Fruit fly (Drosophila melanogaster): ENCODE results near the gene Ptip.

Gene Ptip

dm6 chr3L:13982516-13982915 lies 46.4 kb downstream of the Ptip start:
- TF ChIP-seq Hr39 (optimal IDR thresholded peaks at IDR 0.05) (peak; percentile 68), CG6254 (GFP tag; optimal IDR thresholded peaks at IDR 0.05) (no peak), CG9215 (GFP tag; IDR thresholded peaks at IDR 0.05) (no peak), Dip3 (GFP tag; optimal IDR thresholded peaks at IDR 0.05) (no peak), emc (GFP tag; optimal IDR thresholded peaks at IDR 0.05) (no peak)

dm6 chr3L:13973377-13974111 lies 55.4 kb downstream of the Ptip start, which contains the start of the genes CG13738 and Hsc70-1:
Gene CG13738, minus strand, starts transcription at chr3L:13973477.
Gene Hsc70-1, plus strand, starts transcription at chr3L:13974061.
- no peak for TF ChIP-seq lbe (GFP tag; optimal IDR thresholded peaks at IDR 0.05)
- no peak for TF ChIP-seq CG6254 (GFP tag; optimal IDR thresholded peaks at IDR 0.05)
- TF ChIP-seq seq (GFP tag; IDR thresholded peaks at IDR 0.05): no peak
- no peak for TF ChIP-seq sd (tag; optimal IDR thresholded peaks at IDR 0.05)
- no peak for TF ChIP-seq CG30020 (tag; optimal IDR thresholded peaks at IDR 0.05)
- no peak for TF ChIP-seq vnd (GFP tag; IDR thresholded peaks at IDR 0.05; ENCODE audit: partially characterized antibody)
- no peak for TF ChIP-seq MBD-R2 (GFP tag; IDR thresholded peaks at IDR 0.05)
- peak; percentile 25 for TF ChIP-seq fd3F (GFP tag; optimal IDR thresholded peaks at IDR 0.05)
- no peak for TF ChIP-seq zfh1 (GFP tag; IDR thresholded peaks at IDR 0.05)
- TF ChIP-seq ftz-f1 (GFP tag; optimal IDR thresholded peaks at IDR 0.05): no peak
- 0 out of 3 replicates have a peak, but pooled peaks have one; percentile 41 for TF ChIP-seq CG3726 (GFP tag; IDR thresholded peaks at IDR 0.05)
- TF ChIP-seq unc-4 (GFP tag; IDR thresholded peaks at IDR 0.05; ENCODE audit: partially characterized antibody): no peak
- peak; percentile 39 for TF ChIP-seq CG13296 (GFP tag; optimal IDR thresholded peaks at IDR 0.05)
- no peak for TF ChIP-seq CG4424 (GFP tag; optimal IDR thresholded peaks at IDR 0.05)
- no peak for TF ChIP-seq CG10959 (GFP tag; IDR thresholded peaks at IDR 0.05)
